Worm (Caenorhabditis elegans): ENCODE measurements around the gene T01D1.8.

The T01D1.8 gene

ce11 chrII:186504-186903 lies at the start of gene T01D1.8:
TSS of gene T01D1.8 (plus strand) at chrII:186739.
- no peak for TF ChIP-seq mep-1 (tag; optimal IDR thresholded peaks at IDR 0.05)
- TF ChIP-seq nhr-76 (tag; optimal IDR thresholded peaks at IDR 0.05): no peak
- TF ChIP-seq lin-13 (tag; optimal IDR thresholded peaks at IDR 0.05): no peak
- TF ChIP-seq ztf-11 (tag; optimal IDR thresholded peaks at IDR 0.05): no peak
- no peak for TF ChIP-seq unc-120 (tag; optimal IDR thresholded peaks at IDR 0.05; ENCODE audit: poor library complexity, severe bottlenecking)
- no peak for TF ChIP-seq ces-1 (GFP tag; optimal IDR thresholded peaks at IDR 0.05)
- TF ChIP-seq ceh-39 (tag; optimal IDR thresholded peaks at IDR 0.05): no peak
- no peak for TF ChIP-seq nhr-2 (tag; optimal IDR thresholded peaks at IDR 0.05)
- TF ChIP-seq drap-1 (GFP tag; optimal IDR thresholded peaks at IDR 0.05): no peak
- no peak for TF ChIP-seq elt-1 (tag; optimal IDR thresholded peaks at IDR 0.05; ENCODE audit: borderline replicate concordance, insufficient read depth)
- no peak for TF ChIP-seq nhr-12 (tag; optimal IDR thresholded peaks at IDR 0.05)
- no peak for TF ChIP-seq mab-5 (tag; optimal IDR thresholded peaks at IDR 0.05)
- no peak for TF ChIP-seq nhr-28 (tag; optimal IDR thresholded peaks at IDR 0.05)
- no peak for TF ChIP-seq unc-62 (GFP tag; optimal IDR thresholded peaks at IDR 0.05)
- TF ChIP-seq mls-2 (tag; optimal IDR thresholded peaks at IDR 0.05): no peak
- no peak for TF ChIP-seq pha-4 (tag; optimal IDR thresholded peaks at IDR 0.05)
- no peak for TF ChIP-seq M03D4.4 (tag; optimal IDR thresholded peaks at IDR 0.05)

ce11 chrII:146933-147332 lies 39.6 kb upstream of the T01D1.8 start, which contains the start of gene T25D3.4:
TSS of gene T25D3.4 (plus strand) at chrII:147233.
- no peak for TF ChIP-seq flh-1 (GFP tag; optimal IDR thresholded peaks at IDR 0.05)
- no peak for TF ChIP-seq snpc-4 (tag; optimal IDR thresholded peaks at IDR 0.05)
- no peak for TF ChIP-seq elt-1 (tag; optimal IDR thresholded peaks at IDR 0.05; ENCODE audit: borderline replicate concordance, insufficient read depth)
- no peak for TF ChIP-seq sem-2 (GFP tag; optimal IDR thresholded peaks at IDR 0.05)
- TF ChIP-seq blmp-1 (tag; optimal IDR thresholded peaks at IDR 0.05): no peak
- no peak for TF ChIP-seq M03D4.4 (tag; optimal IDR thresholded peaks at IDR 0.05)
- no peak for TF ChIP-seq mep-1 (tag; optimal IDR thresholded peaks at IDR 0.05)
- TF ChIP-seq lin-32 (GFP tag; optimal IDR thresholded peaks at IDR 0.05): no peak
- no peak for TF ChIP-seq ceh-83 (GFP tag; optimal IDR thresholded peaks at IDR 0.05)
- TF ChIP-seq nhr-2 (tag; optimal IDR thresholded peaks at IDR 0.05): no peak
- no peak for TF ChIP-seq elt-3 (tag; optimal IDR thresholded peaks at IDR 0.05)
- TF ChIP-seq nhr-76 (tag; optimal IDR thresholded peaks at IDR 0.05): no peak
- no peak for TF ChIP-seq pha-4 (tag; optimal IDR thresholded peaks at IDR 0.05)
- TF ChIP-seq drap-1 (GFP tag; optimal IDR thresholded peaks at IDR 0.05): no peak
- TF ChIP-seq ham-2 (GFP tag; optimal IDR thresholded peaks at IDR 0.05): no peak
- TF ChIP-seq nhr-28 (tag; optimal IDR thresholded peaks at IDR 0.05): no peak
- TF ChIP-seq lin-13 (tag; optimal IDR thresholded peaks at IDR 0.05): no peak
- TF ChIP-seq ztf-11 (tag; optimal IDR thresholded peaks at IDR 0.05): no peak

ce11 chrII:151495-151894 lies 35.0 kb upstream of the T01D1.8 start:
- TF ChIP-seq drap-1 (GFP tag; optimal IDR thresholded peaks at IDR 0.05) (no peak), lin-32 (GFP tag; optimal IDR thresholded peaks at IDR 0.05) (no peak), lsy-2 (tag; optimal IDR thresholded peaks at IDR 0.05) (no peak), ham-2 (GFP tag; optimal IDR thresholded peaks at IDR 0.05) (no peak), sptf-1 (tag; optimal IDR thresholded peaks at IDR 0.05) (no peak), hlh-1 (tag; optimal IDR thresholded peaks at IDR 0.05) (no peak), mep-1 (tag; optimal IDR thresholded peaks at IDR 0.05) (no peak), zip-8 (tag; optimal IDR thresholded peaks at IDR 0.05) (no peak), lin-13 (tag; optimal IDR thresholded peaks at IDR 0.05) (no peak)

DNA sequence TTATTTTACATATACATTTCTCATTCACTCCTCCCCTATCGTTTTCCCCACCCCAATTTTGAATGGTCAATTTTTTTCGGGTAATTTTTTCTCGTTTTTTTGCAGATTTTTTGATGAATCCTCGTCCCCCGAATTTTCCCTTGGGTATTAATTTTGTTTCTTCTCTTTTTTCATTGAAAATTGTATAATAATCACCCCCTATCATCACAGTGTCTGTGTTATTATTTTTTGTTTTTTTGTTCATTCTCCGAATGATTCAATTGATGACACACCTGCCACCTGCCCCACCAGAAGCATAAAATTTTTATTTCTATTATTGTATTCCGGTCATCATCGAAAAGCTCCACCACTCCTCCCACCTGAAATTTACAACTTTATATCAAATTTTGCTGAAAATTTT lies 34.3 kb upstream of the T01D1.8 start, which contains the start of gene T25D3.3:
Gene T25D3.3 (plus strand): TSS at position 301 of the 400 bp plus-strand sequence.
- TF ChIP-seq mls-2 (tag; optimal IDR thresholded peaks at IDR 0.05) (no peak), unc-120 (tag; optimal IDR thresholded peaks at IDR 0.05; ENCODE audit: poor library complexity, severe bottlenecking) (no peak), lin-32 (GFP tag; optimal IDR thresholded peaks at IDR 0.05) (no peak), lsy-2 (tag; optimal IDR thresholded peaks at IDR 0.05) (no peak), cnd-1 (tag; optimal IDR thresholded peaks at IDR 0.05) (no peak), ceh-83 (GFP tag; optimal IDR thresholded peaks at IDR 0.05) (no peak), M03D4.4 (tag; optimal IDR thresholded peaks at IDR 0.05) (no peak), unc-62 (GFP tag; optimal IDR thresholded peaks at IDR 0.05) (no peak), nhr-2 (tag; optimal IDR thresholded peaks at IDR 0.05) (no peak), mab-5 (tag; optimal IDR thresholded peaks at IDR 0.05) (no peak), tbx-8 (GFP tag; optimal IDR thresholded peaks at IDR 0.05) (no peak), nhr-12 (tag; optimal IDR thresholded peaks at IDR 0.05) (no peak), ceh-43 (GFP tag; optimal IDR thresholded peaks at IDR 0.05) (no peak), drap-1 (GFP tag; optimal IDR thresholded peaks at IDR 0.05) (no peak)
